Worm (Caenorhabditis elegans) whole organism, late embryonic: ENCODE measurements around the gene mrt-2.

ENCODE experiments used
- C08G9.2 ChIP-seq: sonication (generic microtip); optimal IDR thresholded peaks from 2 replicates; lab custom pipeline; 2016; ENCODE audit warnings: mild to moderate bottlenecking, missing genetic modification characterization, moderate library complexity, missing compliant biosample characterization
- Y22D7AL.16 ChIP-seq: sonication (generic microtip); optimal IDR thresholded peaks from 2 replicates; lab custom pipeline; 2016; ENCODE audit warnings: missing genetic modification characterization, missing compliant biosample characterization
- ceh-6 ChIP-seq: fragments of 200-800 bp; sonication (Bioruptor generic); optimal IDR thresholded peaks from 2 replicates; lab custom pipeline; 2018; ENCODE audit warnings: mild to moderate bottlenecking, missing genetic modification characterization, missing compliant biosample characterization
- elt-2 ChIP-seq: sonication (generic microtip); optimal IDR thresholded peaks from 2 replicates; lab custom pipeline; 2016; ENCODE audit warnings: missing genetic modification reagents, missing genetic modification characterization, missing compliant biosample characterization
- nfya-1 ChIP-seq: sonication (generic microtip); optimal IDR thresholded peaks from 2 replicates; lab custom pipeline; 2017; ENCODE audit warnings: missing genetic modification characterization, mild to moderate bottlenecking, missing compliant biosample characterization, antibody characterized with exemption, moderate library complexity
- npax-4 ChIP-seq: sonication (generic microtip); optimal IDR thresholded peaks from 2 replicates; lab custom pipeline; 2016; ENCODE audit warnings: missing genetic modification characterization, missing compliant biosample characterization
- odd-2 ChIP-seq: sonication (generic microtip); optimal IDR thresholded peaks from 2 replicates; lab custom pipeline; 2017; ENCODE audit warnings: antibody characterized with exemption, mild to moderate bottlenecking, missing genetic modification characterization, missing compliant biosample characterization
- pat-9 ChIP-seq: fragments of 200-800 bp; sonication (Bioruptor generic); optimal IDR thresholded peaks from 2 replicates; lab custom pipeline; 2018; ENCODE audit warnings: mild to moderate bottlenecking, missing genetic modification characterization, moderate library complexity, missing compliant biosample characterization
- pqm-1 ChIP-seq: sonication (generic microtip); optimal IDR thresholded peaks from 2 replicates; lab custom pipeline; 2016; ENCODE audit warnings: missing genetic modification characterization, missing compliant biosample characterization

ce11 chrIII:11757892-11758291, 11.3 kb downstream of the mrt-2 start:
- no peak for TF ChIP-seq C08G9.2 (tag; lab: Kevin White, UChicago)
- no peak for TF ChIP-seq nfya-1 (tag; lab: Kevin White, UChicago)
- no peak for TF ChIP-seq pqm-1 (tag; lab: Kevin White, UChicago)
- no peak for TF ChIP-seq Y22D7AL.16 (tag; lab: Kevin White, UChicago)
- TF ChIP-seq pat-9 (tag; lab: Kevin White, UChicago), result no peak
- no peak for TF ChIP-seq npax-4 (tag; lab: Kevin White, UChicago)
- TF ChIP-seq ceh-6 (GFP tag; lab: Kevin White, UChicago), result no peak
- TF ChIP-seq elt-2 (tag; lab: Kevin White, UChicago), result no peak
- TF ChIP-seq odd-2 (tag; lab: Kevin White, UChicago), result no peak
